Worm (Caenorhabditis elegans) whole organism, L2 larva: ENCODE data around the gene rom-1.

Experiments used
- ama-1 ChIP-seq: fragments of 150-350 bp; optimal IDR thresholded peaks from 2 replicates; lab custom pipeline; 2018; ENCODE audit warnings: inconsistent platforms
- ceh-16 ChIP-seq: fragments of 150-350 bp; optimal IDR thresholded peaks from 2 replicates; lab custom pipeline; 2014; ENCODE audit warnings: missing biosample characterization, missing genetic modification characterization
- nhr-237 ChIP-seq: fragments of 150-350 bp; optimal IDR thresholded peaks from 2 replicates; lab custom pipeline; 2014; ENCODE audit warnings: missing biosample characterization, missing genetic modification characterization
- skn-1 ChIP-seq: sonication (generic microtip); optimal IDR thresholded peaks from 2 replicates; lab custom pipeline; 2017; ENCODE audit warnings: missing biosample characterization, missing genetic modification characterization

DNA sequence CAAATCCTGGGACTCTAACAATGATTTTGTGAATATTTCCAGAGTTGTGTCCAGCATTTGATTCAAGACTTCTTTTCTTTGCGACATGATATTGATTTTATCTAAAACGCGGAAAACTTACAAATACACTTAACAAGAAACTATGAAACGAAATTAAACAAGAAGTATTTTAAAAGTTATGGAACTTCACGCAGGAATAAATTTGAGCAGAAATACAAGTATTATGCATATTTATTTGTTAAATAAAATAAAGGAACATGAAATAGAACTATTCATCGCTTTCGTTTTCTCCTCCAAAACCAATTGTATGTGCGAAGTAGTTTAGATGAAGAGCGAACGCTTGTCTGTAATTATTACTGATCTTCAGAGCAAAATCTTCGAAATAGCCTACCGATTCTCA lies 3.2 kb upstream of the rom-1 start, which contains the start of gene kbp-2:
- TF ChIP-seq nhr-237 (tag; lab: Kevin White, UChicago) (no peak), ceh-16 (tag; lab: Kevin White, UChicago) (no peak), skn-1 (tag; lab: Kevin White, UChicago) (no peak), ama-1 (lab: Kevin White, UChicago) (no peak)
